Fruit fly (Drosophila melanogaster): ENCODE results near the gene CG3823.
A peak's percentile ranks its signal among the peaks of the same experiment; 100 is the strongest.

CG3823 gene

DNA sequence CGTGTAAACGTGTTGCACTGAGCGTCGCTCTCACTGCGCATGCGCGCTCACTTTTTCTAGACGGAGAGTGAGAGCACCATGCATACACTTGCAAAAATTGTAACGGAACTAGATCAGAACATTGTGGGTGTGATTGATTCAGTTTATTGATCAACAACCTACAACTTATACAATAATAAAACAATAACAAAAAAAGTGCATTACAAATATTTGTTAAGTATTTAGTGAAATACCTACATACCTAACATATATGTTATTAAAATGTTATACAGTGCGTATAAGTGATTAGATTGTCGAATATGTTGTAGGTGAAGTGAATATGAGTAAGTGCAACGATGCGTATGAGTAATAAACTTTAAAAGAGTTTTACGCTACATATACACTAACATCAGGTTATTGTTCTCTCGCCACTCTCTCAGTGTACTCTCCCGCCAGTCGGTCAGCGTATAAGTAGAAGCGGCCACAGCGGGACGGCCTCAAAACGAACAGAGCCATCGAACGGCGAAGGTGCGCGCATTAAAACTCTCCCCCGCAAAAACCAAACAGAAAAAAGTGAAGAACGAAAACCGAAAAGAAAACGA is 26.7 kb downstream of the CG3823 start, which contains the start of gene CG42240 (continued):
- TF ChIP-seq Mrtf (GFP tag; IDR thresholded peaks at IDR 0.05): no peak; the same call in 2 of the 3 replicates
- TF ChIP-seq CG2120 (GFP tag; optimal IDR thresholded peaks at IDR 0.05): peak; percentile 88
- no peak for TF ChIP-seq crol (GFP tag; IDR thresholded peaks at IDR 0.05)
- peak; percentile 82 for TF ChIP-seq zf30C (GFP tag; optimal IDR thresholded peaks at IDR 0.05)
- no peak; the same call in 1 of the 2 replicates for TF ChIP-seq dati (GFP tag; IDR thresholded peaks at IDR 0.05)
- no peak for TF ChIP-seq CG12744 (GFP tag; optimal IDR thresholded peaks at IDR 0.05)
- TF ChIP-seq phol (tag; optimal IDR thresholded peaks at IDR 0.05): peak; percentile 95
- peak; percentile 77 for TF ChIP-seq D19B (GFP tag; optimal IDR thresholded peaks at IDR 0.05)
- peak; percentile 96 for TF ChIP-seq CG2678 (tag; optimal IDR thresholded peaks at IDR 0.05)
- TF ChIP-seq NfI (GFP tag; optimal IDR thresholded peaks at IDR 0.05): peak; percentile 88
- peak; percentile 92 for TF ChIP-seq CG10147 (GFP tag; optimal IDR thresholded peaks at IDR 0.05)
- TF ChIP-seq CG18619 (GFP tag; optimal IDR thresholded peaks at IDR 0.05): peak; percentile 93
- TF ChIP-seq CG5180 (GFP tag; optimal IDR thresholded peaks at IDR 0.05): peak; percentile 82
- peak; percentile 89 for TF ChIP-seq lab (GFP tag; optimal IDR thresholded peaks at IDR 0.05)
- TF ChIP-seq pnt (GFP tag; optimal IDR thresholded peaks at IDR 0.05): peak; percentile 67
- no peak for TF ChIP-seq pzg (GFP tag; optimal IDR thresholded peaks at IDR 0.05)
- TF ChIP-seq Ssrp (tag; optimal IDR thresholded peaks at IDR 0.05): peak; percentile 89
- no peak for TF ChIP-seq br (optimal IDR thresholded peaks at IDR 0.05)
- TF ChIP-seq D19A (tag; optimal IDR thresholded peaks at IDR 0.05): peak; percentile 90
- TF ChIP-seq CG34224 (GFP tag; IDR thresholded peaks at IDR 0.05; ENCODE audit: partially characterized antibody): no peak
- TF ChIP-seq CG9817 (tag; optimal IDR thresholded peaks at IDR 0.05): peak; percentile 82
- peak; percentile 62 for TF ChIP-seq B-H1 (GFP tag; IDR thresholded peaks at IDR 0.05)
- peak; percentile 83 for TF ChIP-seq CG4820 (GFP tag; optimal IDR thresholded peaks at IDR 0.05)
- peak; percentile 84 for TF ChIP-seq seq (GFP tag; IDR thresholded peaks at IDR 0.05)
- no peak for TF ChIP-seq p53 (GFP tag; optimal IDR thresholded peaks at IDR 0.05)
- TF ChIP-seq Dip2 (GFP tag; IDR thresholded peaks at IDR 0.05): no peak
- TF ChIP-seq so (GFP tag; IDR thresholded peaks at IDR 0.05): peak; percentile 76; the same call in 2 of the 3 replicates
- peak; percentile 40; the same call in 1 of the 2 replicates for TF ChIP-seq CG31224 (GFP tag; IDR thresholded peaks at IDR 0.05)
- TF ChIP-seq CG18599 (GFP tag; optimal IDR thresholded peaks at IDR 0.05): peak; percentile 93
- TF ChIP-seq BtbVII (GFP tag; optimal IDR thresholded peaks at IDR 0.05): peak; percentile 91
- TF ChIP-seq zfh2 (GFP tag; optimal IDR thresholded peaks at IDR 0.05): peak; percentile 46
- no peak for TF ChIP-seq prd (optimal IDR thresholded peaks at IDR 0.05)
- TF ChIP-seq prd (GFP tag; IDR thresholded peaks at IDR 0.05): peak; percentile 79
- TF ChIP-seq CG3726 (GFP tag; IDR thresholded peaks at IDR 0.05): no peak
- TF ChIP-seq CG14014 (GFP tag; IDR thresholded peaks at IDR 0.05): peak; percentile 72
- TF ChIP-seq ap (GFP tag; IDR thresholded peaks at IDR 0.05): peak; percentile 3; the same call in 1 of the 2 replicates
- TF ChIP-seq tio (GFP tag; optimal IDR thresholded peaks at IDR 0.05): peak; percentile 92
- peak; percentile 49 for TF ChIP-seq CG7987 (GFP tag; optimal IDR thresholded peaks at IDR 0.05)
- peak; percentile 83 for TF ChIP-seq HLH3B (GFP tag; IDR thresholded peaks at IDR 0.05)
- TF ChIP-seq Nf-YA (GFP tag; IDR thresholded peaks at IDR 0.05): peak; percentile 56; the same call in 1 of the 2 replicates
- no peak for TF ChIP-seq HLHmδ (GFP tag; optimal IDR thresholded peaks at IDR 0.05)
- TF ChIP-seq chif (GFP tag; optimal IDR thresholded peaks at IDR 0.05): peak; percentile 80 to 87
- TF ChIP-seq vvl (GFP tag; IDR thresholded peaks at IDR 0.05): peak; percentile 78
- peak; percentile 83 for TF ChIP-seq salm (tag; optimal IDR thresholded peaks at IDR 0.05)
- peak; percentile 94 for TF ChIP-seq CG4424 (GFP tag; optimal IDR thresholded peaks at IDR 0.05)
- TF ChIP-seq dimm (GFP tag; IDR thresholded peaks at IDR 0.05): 0 out of 2 replicates have a peak, but pooled peaks have one; percentile 32
- peak; percentile 90 for TF ChIP-seq tin (GFP tag; optimal IDR thresholded peaks at IDR 0.05)
- TF ChIP-seq dm (GFP tag; optimal IDR thresholded peaks at IDR 0.05): peak; percentile 50
- TF ChIP-seq dmrt99B (tag; optimal IDR thresholded peaks at IDR 0.05): peak; percentile 96
- TF ChIP-seq CG10654 (GFP tag; optimal IDR thresholded peaks at IDR 0.05): peak; percentile 89
- TF ChIP-seq ewg (GFP tag; optimal IDR thresholded peaks at IDR 0.05): peak; percentile 92

Measured in whole organism, embryonic.